Worm (Caenorhabditis elegans) whole organism, midembryonic: ENCODE measurements around the gene srbc-66.

ENCODE experiments used
- flt-1 ChIP-seq: fragments of 200-800 bp; sonication (Bioruptor generic); IDR thresholded peaks from 2 replicates; pipeline ENCODE4 v1.3.6; 2022; ENCODE audit warnings: missing genetic modification characterization, missing compliant biosample characterization
- ref-1 ChIP-seq: fragments of 200-800 bp; sonication (Bioruptor generic); conservative IDR thresholded peaks from 2 replicates; pipeline ENCODE4 v1.3.6; 2022; ENCODE audit warnings: missing genetic modification reagents, missing genetic modification characterization, missing compliant biosample characterization
- ztf-23 ChIP-seq: fragments of 200-800 bp; sonication (Bioruptor generic); IDR thresholded peaks from 2 replicates; pipeline ENCODE4 v1.3.6; 2022; ENCODE audit warnings: missing genetic modification reagents, missing genetic modification characterization, missing compliant biosample characterization

DNA sequence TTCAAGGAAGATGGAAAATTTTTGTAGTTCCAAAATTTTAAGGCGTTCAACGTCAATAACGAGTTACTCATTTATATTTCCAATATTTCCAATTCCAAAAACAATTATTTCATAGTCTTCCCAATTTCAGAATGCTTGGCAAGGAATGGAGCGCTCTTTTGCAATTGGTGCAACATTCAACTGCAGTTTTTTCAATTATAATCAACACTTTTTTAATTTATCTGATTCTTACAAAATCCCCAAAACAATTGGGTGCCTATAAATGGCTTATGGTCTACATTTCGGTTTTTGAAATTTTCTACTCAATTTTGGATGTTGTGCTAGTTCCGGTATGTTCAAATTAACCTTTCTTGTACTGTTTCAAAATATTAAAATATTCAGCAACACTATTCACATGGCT is 22.8 kb upstream of the srbc-66 start, which contains the start of gene str-225:
- no peak for TF ChIP-seq ztf-23
- TF ChIP-seq ref-1 (GFP tag; lab: Robert Waterston, UW): no peak
- TF ChIP-seq flt-1 (GFP tag; lab: Robert Waterston, UW): no peak
